Worm (Caenorhabditis elegans) whole organism, L2 larva: ENCODE results near the gene mdh-1.

Source experiments
- aly-2 ChIP-seq: fragments of 150-350 bp; optimal IDR thresholded peaks from 2 replicates; lab custom pipeline; 2014; ENCODE audit warnings: missing biosample characterization, missing genetic modification characterization
- ceh-16 ChIP-seq: fragments of 150-350 bp; optimal IDR thresholded peaks from 2 replicates; lab custom pipeline; 2014; ENCODE audit warnings: missing biosample characterization, missing genetic modification characterization
- ceh-82 ChIP-seq: fragments of 150-350 bp; optimal IDR thresholded peaks from 2 replicates; lab custom pipeline; 2014; ENCODE audit warnings: missing biosample characterization, missing genetic modification characterization
- fos-1 ChIP-seq: fragments of 150-350 bp; optimal IDR thresholded peaks from 2 replicates; lab custom pipeline; 2014; ENCODE audit warnings: missing biosample characterization, missing genetic modification characterization
- lin-11 ChIP-seq: fragments of 150-350 bp; sonication (generic microtip); optimal IDR thresholded peaks from 2 replicates; lab custom pipeline; 2014; ENCODE audit warnings: missing biosample characterization, missing genetic modification characterization, inconsistent platforms, mixed read lengths
- lin-13 ChIP-seq: fragments of 150-350 bp; optimal IDR thresholded peaks from 2 replicates; lab custom pipeline; 2014; ENCODE audit warnings: missing biosample characterization, missing genetic modification reagents, missing genetic modification characterization
- lin-39 ChIP-seq: fragments of 150-350 bp; optimal IDR thresholded peaks from 2 replicates; lab custom pipeline; 2014; ENCODE audit warnings: missing biosample characterization, missing genetic modification reagents, missing genetic modification characterization
- lsy-2 ChIP-seq, 2 experiments: fragments of 150-350 bp in 1 of 2; sonication (generic microtip) in 1 of 2; optimal IDR thresholded peaks; 2 replicates each; lab custom pipeline; 2014 to 2017; ENCODE audit warnings: missing biosample characterization in 2 of 2, missing genetic modification characterization in 2 of 2
- nhr-12 ChIP-seq: fragments of 150-350 bp; optimal IDR thresholded peaks from 2 replicates; lab custom pipeline; 2014; ENCODE audit warnings: missing biosample characterization, missing genetic modification characterization
- nhr-23 ChIP-seq: fragments of 150-350 bp; optimal IDR thresholded peaks from 2 replicates; lab custom pipeline; 2014; ENCODE audit warnings: missing biosample characterization, missing genetic modification reagents, missing genetic modification characterization
- nhr-237 ChIP-seq: fragments of 150-350 bp; optimal IDR thresholded peaks from 2 replicates; lab custom pipeline; 2014; ENCODE audit warnings: missing biosample characterization, missing genetic modification characterization
- unc-62 ChIP-seq: fragments of 150-350 bp; optimal IDR thresholded peaks from 2 replicates; lab custom pipeline; 2014; ENCODE audit warnings: missing biosample characterization, missing genetic modification reagents, missing genetic modification characterization
- zag-1 ChIP-seq: fragments of 150-350 bp; optimal IDR thresholded peaks from 2 replicates; lab custom pipeline; 2014; ENCODE audit warnings: missing biosample characterization, missing genetic modification characterization
- ztf-11 ChIP-seq: sonication (generic microtip); optimal IDR thresholded peaks from 2 replicates; lab custom pipeline; 2017; ENCODE audit warnings: missing biosample characterization, missing genetic modification characterization

- TF ChIP-seq lin-13 (GFP tag; lab: Kevin White, UChicago) (no peak), ztf-11 (tag; lab: Kevin White, UChicago) (no peak), nhr-237 (tag; lab: Kevin White, UChicago) (no peak), ceh-82 (no peak), unc-62 (no peak), lsy-2 (tag; optimal IDR thresholded peaks at IDR 0.05; lab: Kevin White, UChicago) (no peak), lin-39 (tag; lab: Kevin White, UChicago) (no peak), fos-1 (no peak), lin-11 (tag; lab: Kevin White, UChicago) (no peak), nhr-12 (no peak), aly-2 (no peak), zag-1 (no peak), nhr-23 (no peak), ceh-16 (tag; lab: Kevin White, UChicago) (no peak)
These were observed 6.6 kb downstream of the mdh-1 start, which contains the start of gene ubh-2 for ce11 chrV:6509717-6510116.
